Worm (Caenorhabditis elegans) whole organism, L3 larva: ENCODE results near the gene fbxb-90.

Experiments
- R02D3.7 ChIP-seq: fragments of 150-350 bp; optimal IDR thresholded peaks from 2 replicates; lab custom pipeline; 2014; ENCODE audit warnings: missing biosample characterization, missing genetic modification characterization
- aly-2 ChIP-seq: fragments of 150-350 bp; optimal IDR thresholded peaks from 2 replicates; lab custom pipeline; 2014; ENCODE audit warnings: missing biosample characterization, missing genetic modification characterization
- ceh-16 ChIP-seq: sonication (generic microtip); optimal IDR thresholded peaks from 2 replicates; lab custom pipeline; 2017; ENCODE audit warnings: missing biosample characterization, missing genetic modification characterization
- ceh-82 ChIP-seq: fragments of 150-350 bp; optimal IDR thresholded peaks from 2 replicates; lab custom pipeline; 2014; ENCODE audit warnings: missing biosample characterization, missing genetic modification characterization
- ceh-9 ChIP-seq: sonication (generic microtip); optimal IDR thresholded peaks from 2 replicates; lab custom pipeline; 2018; ENCODE audit warnings: missing biosample characterization, missing genetic modification characterization
- egl-27 ChIP-seq: sonication (generic microtip); optimal IDR thresholded peaks from 4 replicates; lab custom pipeline; 2017; ENCODE audit warnings: missing biosample characterization, missing genetic modification reagents, missing genetic modification characterization
- egl-5 ChIP-seq: fragments of 150-350 bp; optimal IDR thresholded peaks from 2 replicates; lab custom pipeline; 2017; ENCODE audit warnings: missing biosample characterization, missing genetic modification reagents, missing genetic modification characterization, inconsistent platforms
- elt-2 ChIP-seq: sonication (generic microtip); optimal IDR thresholded peaks from 2 replicates; lab custom pipeline; 2016; ENCODE audit warnings: missing genetic modification reagents, mild to moderate bottlenecking, missing genetic modification characterization, missing compliant biosample characterization
- elt-3 ChIP-seq, 3 experiments: fragments of 150-350 bp in 1 of 3; sonication (generic microtip) in 2 of 3; optimal IDR thresholded peaks; 2 replicates in 2 of 3; 4 replicates in 1 of 3; lab custom pipeline; 2014 to 2017; ENCODE audit warnings: missing biosample characterization in 3 of 3, missing genetic modification characterization in 3 of 3
- eor-1 ChIP-seq, 2 experiments: fragments of 150-350 bp; optimal IDR thresholded peaks; 2 replicates each; lab custom pipeline; 2014 to 2018; ENCODE audit warnings: missing biosample characterization in 2 of 2, missing genetic modification characterization in 2 of 2
- fkh-2 ChIP-seq: fragments of 150-350 bp; optimal IDR thresholded peaks from 2 replicates; lab custom pipeline; 2014; ENCODE audit warnings: missing biosample characterization, missing genetic modification reagents, missing genetic modification characterization
- fos-1 ChIP-seq: fragments of 150-350 bp; optimal IDR thresholded peaks from 2 replicates; lab custom pipeline; 2014; ENCODE audit warnings: missing biosample characterization, missing genetic modification characterization
- jun-1 ChIP-seq: fragments of 150-350 bp; optimal IDR thresholded peaks from 2 replicates; lab custom pipeline; 2014; ENCODE audit warnings: missing biosample characterization, missing genetic modification reagents, missing genetic modification characterization
- mdl-1 ChIP-seq: fragments of 150-350 bp; optimal IDR thresholded peaks from 2 replicates; lab custom pipeline; 2014; ENCODE audit warnings: missing biosample characterization, missing genetic modification characterization
- mml-1 ChIP-seq: fragments of 150-350 bp; sonication (generic microtip); optimal IDR thresholded peaks from 3 replicates; lab custom pipeline; 2014; ENCODE audit warnings: missing biosample characterization, missing genetic modification characterization
- nhr-12 ChIP-seq: fragments of 150-350 bp; optimal IDR thresholded peaks from 2 replicates; lab custom pipeline; 2014; ENCODE audit warnings: missing biosample characterization, missing genetic modification characterization
- nhr-23 ChIP-seq: fragments of 150-350 bp; optimal IDR thresholded peaks from 2 replicates; lab custom pipeline; 2014; ENCODE audit warnings: missing biosample characterization, missing genetic modification reagents, missing genetic modification characterization
- nhr-237 ChIP-seq: fragments of 150-350 bp; optimal IDR thresholded peaks from 2 replicates; lab custom pipeline; 2014; ENCODE audit warnings: missing biosample characterization, missing genetic modification characterization
- nhr-25 ChIP-seq: sonication (generic microtip); optimal IDR thresholded peaks from 2 replicates; lab custom pipeline; 2017; ENCODE audit warnings: missing biosample characterization, missing genetic modification characterization
- nhr-43 ChIP-seq: sonication (generic microtip); optimal IDR thresholded peaks from 2 replicates; lab custom pipeline; 2016; ENCODE audit warnings: mild to moderate bottlenecking, missing genetic modification characterization, missing compliant biosample characterization; ENCODE audit not compliant: poor library complexity, severe bottlenecking
- nhr-67 ChIP-seq: fragments of 150-350 bp; optimal IDR thresholded peaks from 2 replicates; lab custom pipeline; 2014; ENCODE audit warnings: missing biosample characterization, missing genetic modification characterization
- nhr-76 ChIP-seq: fragments of 150-350 bp; sonication (generic microtip); optimal IDR thresholded peaks from 5 replicates; lab custom pipeline; 2014; ENCODE audit warnings: missing biosample characterization, missing genetic modification characterization
- nhr-77 ChIP-seq: fragments of 150-350 bp; optimal IDR thresholded peaks from 2 replicates; lab custom pipeline; 2014; ENCODE audit warnings: missing biosample characterization, missing genetic modification characterization
- pha-4 ChIP-seq: fragments of 150-350 bp; optimal IDR thresholded peaks from 2 replicates; lab custom pipeline; 2014; ENCODE audit warnings: missing biosample characterization, missing genetic modification reagents, missing genetic modification characterization
- pqm-1 ChIP-seq: fragments of 150-350 bp; optimal IDR thresholded peaks from 2 replicates; lab custom pipeline; 2017; ENCODE audit warnings: missing biosample characterization, missing genetic modification characterization, inconsistent platforms
- sea-2 ChIP-seq: fragments of 150-350 bp; sonication (generic microtip); optimal IDR thresholded peaks from 4 replicates; lab custom pipeline; 2014; ENCODE audit warnings: missing biosample characterization, missing genetic modification reagents, missing genetic modification characterization
- skn-1 ChIP-seq: fragments of 150-350 bp; optimal IDR thresholded peaks from 2 replicates; lab custom pipeline; 2014; ENCODE audit warnings: missing biosample characterization, missing genetic modification characterization
- tbx-2 ChIP-seq: sonication (generic microtip); optimal IDR thresholded peaks from 2 replicates; lab custom pipeline; 2016; ENCODE audit warnings: mild to moderate bottlenecking, missing genetic modification characterization, missing compliant biosample characterization
- unc-62 ChIP-seq: fragments of 150-350 bp; sonication (generic microtip); optimal IDR thresholded peaks from 4 replicates; lab custom pipeline; 2014; ENCODE audit warnings: missing biosample characterization, missing genetic modification reagents, missing genetic modification characterization
- zag-1 ChIP-seq: fragments of 150-350 bp; optimal IDR thresholded peaks from 2 replicates; lab custom pipeline; 2014; ENCODE audit warnings: missing biosample characterization, missing genetic modification characterization
- ztf-4 ChIP-seq: fragments of 150-350 bp; optimal IDR thresholded peaks from 2 replicates; lab custom pipeline; 2014; ENCODE audit warnings: missing biosample characterization, missing genetic modification characterization

Gene fbxb-90

ce11 chrII:3739647-3740046 is 9.0 kb downstream of the fbxb-90 start, which contains the start of gene F12E12.2:
Gene F12E12.2, plus strand, starts transcription at chrII:3739947.
- TF ChIP-seq nhr-76 (no peak), pqm-1 (no peak), unc-62 (no peak), aly-2 (tag; lab: Kevin White, UChicago) (no peak), tbx-2 (tag; lab: Kevin White, UChicago) (no peak), nhr-23 (tag; lab: Kevin White, UChicago) (no peak)

ce11 chrII:3736893-3737375 is 11.7 kb downstream of the fbxb-90 start, which contains the start of gene F12E12.6:
Gene F12E12.6, minus strand, starts transcription at chrII:3736943.
- no peak for TF ChIP-seq nhr-23 (tag; lab: Kevin White, UChicago)
- TF ChIP-seq nhr-12 (tag; lab: Kevin White, UChicago), result no peak
- TF ChIP-seq ceh-16, result no peak
- TF ChIP-seq mml-1 (tag; lab: Kevin White, UChicago), result no peak
- TF ChIP-seq unc-62, result no peak
- no peak for TF ChIP-seq ceh-9 (tag; lab: Kevin White, UChicago)
- TF ChIP-seq elt-3 (tag; optimal IDR thresholded peaks at IDR 0.05; lab: Kevin White, UChicago), result no peak
- TF ChIP-seq mdl-1 (tag; lab: Kevin White, UChicago), result no peak
- TF ChIP-seq egl-5 (tag; lab: Kevin White, UChicago), result no peak
- TF ChIP-seq nhr-25 (tag; lab: Kevin White, UChicago), result no peak
- no peak for TF ChIP-seq fkh-2 (tag; lab: Kevin White, UChicago)
- no peak for TF ChIP-seq pha-4 (tag; lab: Kevin White, UChicago)
- TF ChIP-seq sea-2 (GFP tag; lab: Kevin White, UChicago), result no peak
- TF ChIP-seq, all 47 proteins: peak for 0

- TF ChIP-seq aly-2 (tag; lab: Kevin White, UChicago) (no peak), ztf-4 (tag; lab: Kevin White, UChicago) (no peak), nhr-43 (no peak), mdl-1 (tag; lab: Kevin White, UChicago) (no peak), egl-5 (tag; lab: Kevin White, UChicago) (no peak), nhr-25 (tag; lab: Kevin White, UChicago) (no peak)
Observed at ce11 chrII:3731723-3732122, 16.9 kb downstream of the fbxb-90 start, which contains the start of the genes sdz-12 and bath-31. Gene sdz-12, minus strand, starts transcription at chrII:3731823. Gene bath-31, plus strand, starts transcription at chrII:3731973.

- TF ChIP-seq jun-1 (tag; lab: Kevin White, UChicago) (no peak), nhr-67 (tag; lab: Kevin White, UChicago) (no peak), fos-1 (tag; lab: Kevin White, UChicago) (no peak), skn-1 (tag; lab: Kevin White, UChicago) (no peak), elt-2 (tag; lab: Kevin White, UChicago) (no peak), eor-1 (tag; optimal IDR thresholded peaks at IDR 0.05; lab: Kevin White, UChicago) (no peak), egl-27 (tag; lab: Kevin White, UChicago) (no peak), elt-3 (tag; optimal IDR thresholded peaks at IDR 0.05; lab: Kevin White, UChicago) (no peak), nhr-25 (tag; lab: Kevin White, UChicago) (no peak), ztf-4 (tag; lab: Kevin White, UChicago) (no peak)
Observed at ce11 chrII:3727996-3728395, 20.6 kb downstream of the fbxb-90 start, which contains the start of gene C46E10.8. Gene C46E10.8, minus strand, starts transcription at chrII:3728096.

ce11 chrII:3724175-3724715 is 24.4 kb downstream of the fbxb-90 start, which contains the start of gene C46E10.1:
Gene C46E10.1, plus strand, starts transcription at chrII:3724225.
- TF ChIP-seq nhr-237 (tag; lab: Kevin White, UChicago) (no peak), nhr-77 (no peak), zag-1 (tag; lab: Kevin White, UChicago) (no peak), fkh-2 (tag; lab: Kevin White, UChicago) (no peak), elt-3 (tag; optimal IDR thresholded peaks at IDR 0.05; lab: Kevin White, UChicago) (no peak), pqm-1 (no peak), egl-5 (tag; lab: Kevin White, UChicago) (no peak), nhr-12 (tag; lab: Kevin White, UChicago) (no peak), aly-2 (tag; lab: Kevin White, UChicago) (no peak), R02D3.7 (no peak), ceh-16 (no peak), ceh-82 (tag; lab: Kevin White, UChicago) (no peak), elt-2 (tag; lab: Kevin White, UChicago) (no peak)
